Fruit fly (Drosophila melanogaster) whole organism: ENCODE data around the gene T48.

Experiments
- CG8478 ChIP-seq: fragments of >200 bp; optimal IDR thresholded peaks from 2 replicates; lab custom pipeline; 2018; ENCODE audit warnings: inconsistent platforms
- Dll ChIP-seq: fragments of >200 bp; optimal IDR thresholded peaks from 2 replicates; lab custom pipeline; 2017
- EcR ChIP-seq, 2 experiments: fragments of >200 bp; optimal IDR thresholded peaks; 2 replicates each; lab custom pipeline; 2017; ENCODE audit warnings: missing biosample characterization in 2 of 2, missing genetic modification characterization in 2 of 2, missing genetic modification reagents in 2 of 2
- pan ChIP-seq: fragments of >200 bp; optimal IDR thresholded peaks from 2 replicates; lab custom pipeline; 2017
- psq ChIP-seq: fragments of >200 bp; optimal IDR thresholded peaks from 2 replicates; lab custom pipeline; 2017
- usp ChIP-seq: fragments of >200 bp; optimal IDR thresholded peaks from 2 replicates; lab custom pipeline; 2017; ENCODE audit warnings: missing biosample characterization, missing genetic modification characterization, mixed read lengths

dm6 chr3R:26892764-26893163 lies 11.2 kb downstream of the T48 start:
- TF ChIP-seq psq: no peak
- TF ChIP-seq pan (lab: Kevin White, UChicago): no peak
- no peak for TF ChIP-seq CG8478 (lab: Kevin White, UChicago)
- TF ChIP-seq Dll (lab: Kevin White, UChicago): no peak
- TF ChIP-seq usp: no peak
- TF ChIP-seq EcR (GFP tag; optimal IDR thresholded peaks at IDR 0.05; lab: Kevin White, UChicago): peak in 1 of 2 experiments; percentile 34
